Fruit fly (Drosophila melanogaster) whole organism, adult: Measurements from ENCODE around the gene CG13711.

Experiments
- CG12768 ChIP-seq: fragments of 200-800 bp; sonication (Bioruptor generic); optimal IDR thresholded peaks from 2 replicates; lab custom pipeline; 2017; ENCODE audit warnings: missing biosample characterization, missing genetic modification characterization, mild to moderate bottlenecking, moderate library complexity, missing genetic modification reagents
- CG7101 ChIP-seq: fragments of 200-800 bp; sonication (Bioruptor generic); optimal IDR thresholded peaks from 2 replicates; lab custom pipeline; 2018; ENCODE audit warnings: missing biosample characterization, mild to moderate bottlenecking, missing genetic modification characterization, moderate library complexity
- Mnt ChIP-seq: fragments of 200-800 bp; sonication (Bioruptor generic); optimal IDR thresholded peaks from 2 replicates; lab custom pipeline; 2016; ENCODE audit warnings: missing biosample characterization, mild to moderate bottlenecking, missing genetic modification characterization
- bab1 ChIP-seq: fragments of 200-800 bp; sonication (Bioruptor generic); optimal IDR thresholded peaks from 3 replicates; lab custom pipeline; 2019; ENCODE audit warnings: missing biosample characterization, mild to moderate bottlenecking, missing genetic modification characterization, moderate library complexity
- cic ChIP-seq: fragments of 200-800 bp; sonication (Bioruptor generic); optimal IDR thresholded peaks from 2 replicates; lab custom pipeline; 2017; ENCODE audit warnings: missing biosample characterization, mild to moderate bottlenecking, missing genetic modification characterization, moderate library complexity
- cnc ChIP-seq, 2 experiments: fragments of >200 bp; optimal IDR thresholded peaks; 2 replicates each; lab custom pipeline; 2017
- kay ChIP-seq: fragments of 200-800 bp; sonication (Bioruptor generic); peaks from one replicate; lab custom pipeline; 2016; ENCODE audit warnings: missing biosample characterization, missing genetic modification characterization, borderline replicate concordance
- ovo ChIP-seq: fragments of 200-800 bp; sonication (Bioruptor generic); optimal IDR thresholded peaks from 2 replicates; lab custom pipeline; 2016; ENCODE audit warnings: missing biosample characterization, missing genetic modification characterization
- tj ChIP-seq: fragments of 200-800 bp; sonication (Bioruptor generic); optimal IDR thresholded peaks from 3 replicates; lab custom pipeline; 2017; ENCODE audit warnings: missing biosample characterization, mild to moderate bottlenecking, missing genetic modification characterization, moderate library complexity

DNA sequence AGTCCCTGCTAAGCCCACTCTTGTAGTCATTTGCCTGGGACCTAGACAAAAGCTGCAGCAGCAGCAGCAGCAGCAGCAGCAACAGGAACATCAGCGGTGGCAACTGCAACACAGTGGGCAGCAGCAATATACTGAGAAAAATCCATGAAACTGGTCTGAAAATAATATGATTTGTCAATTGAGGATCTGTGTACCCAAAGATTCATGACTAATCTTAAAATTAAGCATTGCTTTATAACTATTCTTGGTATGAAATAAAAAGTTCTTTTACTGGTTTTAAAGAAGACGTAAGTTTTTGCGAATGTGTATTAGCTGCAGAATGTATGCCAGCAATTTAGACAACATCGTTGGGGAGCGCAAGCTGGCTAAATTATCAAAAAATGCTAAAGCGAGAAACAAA lies 26.0 kb upstream of the CG13711 start:
- TF ChIP-seq Mnt (GFP tag; lab: Kevin White, UChicago) (no peak), tj (GFP tag; lab: Kevin White, UChicago) (no peak), kay (GFP tag; lab: Kevin White, UChicago) (no peak), bab1 (GFP tag; lab: Kevin White, UChicago) (no peak), cnc (optimal IDR thresholded peaks at IDR 0.05; lab: Kevin White, UChicago) (no peak), cic (GFP tag; lab: Kevin White, UChicago) (no peak), ovo (GFP tag; lab: Kevin White, UChicago) (no peak), CG7101 (tag; lab: Kevin White, UChicago) (no peak), CG12768 (GFP tag; lab: Kevin White, UChicago) (no peak)
